Fruit fly (Drosophila melanogaster) whole organism, prepupa: ENCODE results near the gene Roc1b.
A peak's percentile ranks its signal among the peaks of the same experiment; 100 is the strongest.

ENCODE experiments used
- Blimp-1 ChIP-seq: fragments of 200-800 bp; sonication (Bioruptor generic); optimal IDR thresholded peaks from 3 replicates; lab custom pipeline; 2017; ENCODE audit warnings: missing biosample characterization, missing genetic modification characterization, mild to moderate bottlenecking, moderate library complexity, missing genetic modification reagents
- CG10631 ChIP-seq: fragments of 200-800 bp; sonication (Bioruptor generic); optimal IDR thresholded peaks from 2 replicates; lab custom pipeline; 2016; ENCODE audit warnings: missing biosample characterization, missing genetic modification characterization
- CG10669 ChIP-seq: fragments of 200-800 bp; sonication (Bioruptor generic); optimal IDR thresholded peaks from 3 replicates; lab custom pipeline; 2018; ENCODE audit warnings: missing biosample characterization, mild to moderate bottlenecking, missing genetic modification characterization, moderate library complexity
- CG11762 ChIP-seq: fragments of 200-800 bp; sonication (Bioruptor generic); optimal IDR thresholded peaks from 3 replicates; lab custom pipeline; 2016; ENCODE audit warnings: missing biosample characterization, missing genetic modification characterization; ENCODE audit not compliant: insufficient read depth
- CG15336 ChIP-seq: fragments of 200-800 bp; sonication (Bioruptor generic); IDR thresholded peaks from 2 replicates; pipeline ENCODE4 v1.3.6; 2022; ENCODE audit warnings: missing biosample characterization, missing genetic modification characterization
- CG1621 ChIP-seq: fragments of 200-800 bp; sonication (Bioruptor generic); optimal IDR thresholded peaks from 3 replicates; lab custom pipeline; 2018; ENCODE audit warnings: missing biosample characterization, mild to moderate bottlenecking, missing genetic modification characterization
- CG16779 ChIP-seq: fragments of 200-800 bp; sonication (Bioruptor generic); optimal IDR thresholded peaks from 3 replicates; lab custom pipeline; 2017; ENCODE audit warnings: missing biosample characterization, mild to moderate bottlenecking, missing genetic modification characterization
- CG3032 ChIP-seq: fragments of 200-800 bp; optimal IDR thresholded peaks from 2 replicates; lab custom pipeline; 2019; ENCODE audit warnings: missing biosample characterization, mild to moderate bottlenecking, missing genetic modification characterization, moderate library complexity
- CG31627 ChIP-seq: fragments of 200-800 bp; sonication (Bioruptor generic); optimal IDR thresholded peaks from 3 replicates; lab custom pipeline; 2016; ENCODE audit warnings: missing biosample characterization, missing genetic modification characterization
- CG32006 ChIP-seq: fragments of 200-800 bp; sonication (Bioruptor generic); optimal IDR thresholded peaks from 3 replicates; lab custom pipeline; 2017; ENCODE audit warnings: missing biosample characterization, mild to moderate bottlenecking, missing genetic modification characterization
- CG34406 ChIP-seq: fragments of 200-800 bp; sonication (Bioruptor generic); optimal IDR thresholded peaks from 3 replicates; lab custom pipeline; 2016; ENCODE audit warnings: missing biosample characterization, missing genetic modification characterization
- CG3919 ChIP-seq: fragments of 200-800 bp; sonication (Bioruptor generic); optimal IDR thresholded peaks from 3 replicates; lab custom pipeline; 2016; ENCODE audit warnings: missing biosample characterization, missing genetic modification characterization
- CG4318 ChIP-seq: fragments of 200-800 bp; sonication (Bioruptor generic); optimal IDR thresholded peaks from 3 replicates; lab custom pipeline; 2017; ENCODE audit warnings: missing biosample characterization, mild to moderate bottlenecking, missing genetic modification characterization
- CG6163 ChIP-seq: fragments of 200-800 bp; sonication (Bioruptor generic); IDR thresholded peaks from 3 replicates; pipeline ENCODE4 v1.3.6; 2022; ENCODE audit warnings: missing biosample characterization, missing genetic modification characterization
- CG6792 ChIP-seq: fragments of 200-800 bp; sonication (Bioruptor generic); optimal IDR thresholded peaks from 3 replicates; lab custom pipeline; 2016; ENCODE audit warnings: missing biosample characterization, missing genetic modification characterization
- CG6808 ChIP-seq: fragments of 200-800 bp; sonication (Bioruptor generic); optimal IDR thresholded peaks from 3 replicates; lab custom pipeline; 2017; ENCODE audit warnings: missing biosample characterization, missing genetic modification characterization, mild to moderate bottlenecking, moderate library complexity, missing genetic modification reagents
- CG7368 ChIP-seq: fragments of 200-800 bp; sonication (Bioruptor generic); optimal IDR thresholded peaks from 3 replicates; lab custom pipeline; 2016; ENCODE audit warnings: missing biosample characterization, missing genetic modification characterization
- CG8119 ChIP-seq: fragments of 200-800 bp; sonication (Bioruptor generic); IDR thresholded peaks from 3 replicates; pipeline ENCODE4 v1.3.6; 2022; ENCODE audit warnings: missing biosample characterization, missing genetic modification characterization
- CG8319 ChIP-seq: fragments of 200-800 bp; sonication (Bioruptor generic); optimal IDR thresholded peaks from 3 replicates; lab custom pipeline; 2016; ENCODE audit warnings: missing biosample characterization, missing genetic modification characterization
- CG8632 ChIP-seq: fragments of 200-800 bp; sonication (Bioruptor generic); optimal IDR thresholded peaks from 3 replicates; lab custom pipeline; 2016; ENCODE audit warnings: missing biosample characterization, missing genetic modification characterization
- Eip78C ChIP-seq: fragments of 200-800 bp; sonication (Bioruptor generic); peaks from one replicate; lab custom pipeline; 2016; ENCODE audit warnings: missing biosample characterization, missing genetic modification characterization
- Ets21C ChIP-seq: fragments of 200-800 bp; sonication (Bioruptor generic); optimal IDR thresholded peaks from 3 replicates; lab custom pipeline; 2016; ENCODE audit warnings: missing biosample characterization, missing genetic modification characterization
- Ets96B ChIP-seq: fragments of 200-800 bp; optimal IDR thresholded peaks from 2 replicates; lab custom pipeline; 2019; ENCODE audit warnings: missing biosample characterization, mild to moderate bottlenecking, missing genetic modification characterization, moderate library complexity
- Gug ChIP-seq: fragments of 200-800 bp; sonication (Bioruptor generic); IDR thresholded peaks from 2 replicates; pipeline ENCODE4 v1.3.6; 2022; ENCODE audit warnings: missing biosample characterization, missing genetic modification characterization
- Hr38 ChIP-seq: sonication (Bioruptor generic); optimal IDR thresholded peaks from 2 replicates; lab custom pipeline; 2016; ENCODE audit warnings: missing biosample characterization, missing genetic modification characterization
- Hr39 ChIP-seq: fragments of 200-800 bp; sonication (Bioruptor generic); optimal IDR thresholded peaks from 2 replicates; lab custom pipeline; 2016; ENCODE audit warnings: missing biosample characterization, missing genetic modification characterization
- Hr4 ChIP-seq: fragments of 200-800 bp; sonication (Bioruptor generic); optimal IDR thresholded peaks from 3 replicates; lab custom pipeline; 2016; ENCODE audit warnings: missing biosample characterization, missing genetic modification characterization
- Lpt ChIP-seq: fragments of 200-800 bp; sonication (Bioruptor generic); optimal IDR thresholded peaks from 3 replicates; lab custom pipeline; 2016; ENCODE audit warnings: missing biosample characterization, missing genetic modification characterization
- OdsH ChIP-seq: fragments of 200-800 bp; sonication (Bioruptor generic); optimal IDR thresholded peaks from 3 replicates; lab custom pipeline; 2016; ENCODE audit warnings: missing biosample characterization, missing genetic modification characterization
- Smox ChIP-seq: fragments of 200-800 bp; sonication (Bioruptor generic); optimal IDR thresholded peaks from 3 replicates; lab custom pipeline; 2016; ENCODE audit warnings: missing biosample characterization, missing genetic modification characterization
- Sox102F ChIP-seq: fragments of 200-800 bp; sonication (Bioruptor generic); optimal IDR thresholded peaks from 2 replicates; lab custom pipeline; 2016; ENCODE audit warnings: missing biosample characterization, mild to moderate bottlenecking, missing genetic modification characterization
- Sox14 ChIP-seq: fragments of 200-800 bp; sonication (Bioruptor generic); optimal IDR thresholded peaks from 3 replicates; lab custom pipeline; 2016; ENCODE audit warnings: missing biosample characterization, missing genetic modification characterization
- Sox15 ChIP-seq: fragments of 200-800 bp; sonication (Bioruptor generic); optimal IDR thresholded peaks from 3 replicates; lab custom pipeline; 2016; ENCODE audit warnings: missing biosample characterization, missing genetic modification characterization
- achi ChIP-seq: fragments of 200-800 bp; sonication (Bioruptor generic); optimal IDR thresholded peaks from 3 replicates; lab custom pipeline; 2016; ENCODE audit warnings: missing biosample characterization, missing genetic modification characterization
- acj6 ChIP-seq: fragments of 200-800 bp; sonication (Bioruptor generic); optimal IDR thresholded peaks from 3 replicates; lab custom pipeline; 2016; ENCODE audit warnings: missing biosample characterization, missing genetic modification characterization
- cyc ChIP-seq: fragments of 200-800 bp; sonication (Bioruptor generic); optimal IDR thresholded peaks from 3 replicates; lab custom pipeline; 2016; ENCODE audit warnings: missing biosample characterization, missing genetic modification characterization
- dac ChIP-seq: fragments of 200-800 bp; sonication (Bioruptor generic); optimal IDR thresholded peaks from 2 replicates; lab custom pipeline; 2017; ENCODE audit warnings: missing biosample characterization, mild to moderate bottlenecking, missing genetic modification characterization
- dsx ChIP-seq: fragments of 200-800 bp; optimal IDR thresholded peaks from 3 replicates; lab custom pipeline; 2019; ENCODE audit warnings: missing biosample characterization, mild to moderate bottlenecking, missing genetic modification characterization, moderate library complexity; ENCODE audit not compliant: poor library complexity, severe bottlenecking
- esn ChIP-seq: fragments of 200-800 bp; sonication (Bioruptor generic); optimal IDR thresholded peaks from 2 replicates; lab custom pipeline; 2016; ENCODE audit warnings: missing biosample characterization, mild to moderate bottlenecking, missing genetic modification characterization, moderate library complexity
- fkh ChIP-seq: fragments of 200-800 bp; sonication (Bioruptor generic); optimal IDR thresholded peaks from 3 replicates; lab custom pipeline; 2017; ENCODE audit warnings: missing biosample characterization, mild to moderate bottlenecking, missing genetic modification characterization, moderate library complexity
- lz ChIP-seq: fragments of 200-800 bp; sonication (Bioruptor generic); optimal IDR thresholded peaks from 3 replicates; lab custom pipeline; 2016; ENCODE audit warnings: missing biosample characterization, missing genetic modification characterization
- net ChIP-seq: fragments of 200-800 bp; sonication (Bioruptor generic); optimal IDR thresholded peaks from 3 replicates; lab custom pipeline; 2016; ENCODE audit warnings: missing biosample characterization, missing genetic modification characterization
- pdm3 ChIP-seq: fragments of 200-800 bp; sonication (Bioruptor generic); optimal IDR thresholded peaks from 3 replicates; lab custom pipeline; 2016; ENCODE audit warnings: missing biosample characterization, missing genetic modification characterization
- spab ChIP-seq: fragments of 200-800 bp; sonication (Bioruptor generic); optimal IDR thresholded peaks from 2 replicates; lab custom pipeline; 2017; ENCODE audit warnings: missing biosample characterization, mild to moderate bottlenecking, missing genetic modification characterization, missing genetic modification reagents
- ss ChIP-seq, 2 experiments: fragments of 200-800 bp; sonication (Bioruptor generic); optimal IDR thresholded peaks; 2 replicates in 1 of 2; 3 replicates in 1 of 2; lab custom pipeline; 2017 to 2018; ENCODE audit warnings: mild to moderate bottlenecking in 2 of 2, missing biosample characterization in 2 of 2, missing genetic modification characterization in 2 of 2, moderate library complexity in 1 of 2
- svp ChIP-seq: fragments of 200-800 bp; sonication (Bioruptor generic); peaks from one replicate; lab custom pipeline; 2016; ENCODE audit warnings: missing biosample characterization, missing genetic modification characterization
- topi ChIP-seq: fragments of 200-800 bp; sonication (Bioruptor generic); optimal IDR thresholded peaks from 3 replicates; lab custom pipeline; 2016; ENCODE audit warnings: missing biosample characterization, missing genetic modification characterization
- vri ChIP-seq: fragments of 200-800 bp; sonication (Bioruptor generic); optimal IDR thresholded peaks from 3 replicates; lab custom pipeline; 2016; ENCODE audit warnings: missing biosample characterization, mild to moderate bottlenecking, missing genetic modification characterization

The Roc1b gene

dm6 chr3L:385095-385494 lies 27.3 kb downstream of the Roc1b start (continued):
- peak; percentile 13 for TF ChIP-seq CG31627
- TF ChIP-seq vri (GFP tag; lab: Kevin White, UChicago), result no peak
- TF ChIP-seq Eip78C (GFP tag; lab: Kevin White, UChicago), result peak; percentile 67
- TF ChIP-seq CG8319, result no peak
- TF ChIP-seq Sox14 (GFP tag; lab: Kevin White, UChicago), result peak; percentile 18
- peak; percentile 54 for TF ChIP-seq esn (GFP tag; lab: Kevin White, UChicago)
- peak; percentile 6 for TF ChIP-seq lz (GFP tag; lab: Kevin White, UChicago)
- TF ChIP-seq Ets96B, result peak; percentile 47
- TF ChIP-seq CG7368 (GFP tag; lab: Kevin White, UChicago), result no peak
- no peak for TF ChIP-seq CG32006 (GFP tag; lab: Kevin White, UChicago)
- TF ChIP-seq acj6, result peak; percentile 9
- TF ChIP-seq CG8119, result no peak
- TF ChIP-seq Hr39 (GFP tag; lab: Kevin White, UChicago), result peak; percentile 7
- TF ChIP-seq CG6792 (GFP tag; lab: Kevin White, UChicago), result peak; percentile 20
- peak; percentile 26 to 52 for TF ChIP-seq ss (GFP tag; optimal IDR thresholded peaks at IDR 0.05; lab: Kevin White, UChicago)
- peak; percentile 46 for TF ChIP-seq spab (GFP tag; lab: Kevin White, UChicago)
- TF ChIP-seq svp, result peak; percentile 50
- no peak for TF ChIP-seq fkh (GFP tag; lab: Kevin White, UChicago)
- TF ChIP-seq Blimp-1 (GFP tag; lab: Kevin White, UChicago), result no peak
- no peak for TF ChIP-seq Lpt (GFP tag; lab: Kevin White, UChicago)
- TF ChIP-seq CG8632 (GFP tag; lab: Kevin White, UChicago), result peak; percentile 22
- no peak for TF ChIP-seq cyc (GFP tag; lab: Kevin White, UChicago)
- peak; percentile 59 for TF ChIP-seq CG6808
- TF ChIP-seq Sox102F (GFP tag; lab: Kevin White, UChicago), result peak; percentile 16
- TF ChIP-seq Gug (GFP tag; lab: Robert Waterston, UW), result no peak
- peak; percentile 5 for TF ChIP-seq Smox (GFP tag; lab: Kevin White, UChicago)
- peak; percentile 55 for TF ChIP-seq CG3032 (tag; lab: Kevin White, UChicago)
- TF ChIP-seq OdsH (GFP tag; lab: Kevin White, UChicago), result peak; percentile 19
- TF ChIP-seq CG6163 (GFP tag; lab: Robert Waterston, UW), result no peak
- TF ChIP-seq CG4318 (GFP tag; lab: Kevin White, UChicago), result no peak
- TF ChIP-seq, all 60 proteins: peak for 30

- TF ChIP-seq pdm3 (GFP tag; lab: Kevin White, UChicago) (peak; percentile 55), CG34406 (GFP tag; lab: Kevin White, UChicago) (peak; percentile 35), lz (GFP tag; lab: Kevin White, UChicago) (peak; percentile 66), CG3032 (tag; lab: Kevin White, UChicago) (peak; percentile 29), Sox14 (GFP tag; lab: Kevin White, UChicago) (peak; percentile 59), Sox15 (GFP tag; lab: Kevin White, UChicago) (no peak), CG10631 (GFP tag; lab: Kevin White, UChicago) (peak; percentile 51), dac (GFP tag; lab: Kevin White, UChicago) (no peak), Hr39 (GFP tag; lab: Kevin White, UChicago) (peak; percentile 73), Smox (GFP tag; lab: Kevin White, UChicago) (peak; percentile 67), Hr4 (GFP tag; lab: Kevin White, UChicago) (peak; percentile 3), CG1621 (tag; lab: Kevin White, UChicago) (peak; percentile 44), CG4318 (GFP tag; lab: Kevin White, UChicago) (no peak), spab (GFP tag; lab: Kevin White, UChicago) (peak; percentile 51), fkh (GFP tag; lab: Kevin White, UChicago) (no peak), topi (GFP tag; lab: Kevin White, UChicago) (peak; percentile 73), CG3919 (GFP tag; lab: Kevin White, UChicago) (peak; percentile 73), Sox102F (GFP tag; lab: Kevin White, UChicago) (peak; percentile 55), acj6 (peak; percentile 61), CG10669 (peak; percentile 45), Hr38 (GFP tag; lab: Kevin White, UChicago) (no peak), CG15336 (GFP tag; lab: Robert Waterston, UW) (peak; percentile 36), Lpt (GFP tag; lab: Kevin White, UChicago) (no peak), CG11762 (GFP tag; lab: Kevin White, UChicago) (peak; percentile 36), CG6808 (peak; percentile 26), net (peak; percentile 40), CG16779 (tag; lab: Kevin White, UChicago) (no peak), cyc (GFP tag; lab: Kevin White, UChicago) (peak; percentile 70), achi (GFP tag; lab: Kevin White, UChicago) (peak; percentile 57), dsx (GFP tag; lab: Kevin White, UChicago) (peak; percentile 30), CG32006 (GFP tag; lab: Kevin White, UChicago) (peak; percentile 28), Ets21C (peak; percentile 40), CG31627 (peak; percentile 69), CG7368 (GFP tag; lab: Kevin White, UChicago) (peak; percentile 47)
These were observed 30.3 kb downstream of the Roc1b start for dm6 chr3L:388094-388493.
